Worm (Caenorhabditis elegans) whole organism, L2 larva: ENCODE measurements around the gene ins-11.

Source experiments
- F13H6.1 ChIP-seq: sonication (generic microtip); optimal IDR thresholded peaks from 2 replicates; lab custom pipeline; 2016; ENCODE audit warnings: missing genetic modification characterization, missing compliant biosample characterization
- crh-2 ChIP-seq: sonication (generic microtip); optimal IDR thresholded peaks from 2 replicates; lab custom pipeline; 2017; ENCODE audit warnings: missing biosample characterization, missing genetic modification characterization
- lsy-2 ChIP-seq, 2 experiments: fragments of 150-350 bp in 1 of 2; sonication (generic microtip) in 1 of 2; optimal IDR thresholded peaks; 2 replicates each; lab custom pipeline; 2014 to 2017; ENCODE audit warnings: missing biosample characterization in 2 of 2, missing genetic modification characterization in 2 of 2

ce11 chrII:5537078-5537477 lies 19.5 kb upstream of the ins-11 start:
- TF ChIP-seq F13H6.1 (tag; lab: Kevin White, UChicago) = no peak
- TF ChIP-seq crh-2 = no peak
- no peak for TF ChIP-seq lsy-2 (tag; optimal IDR thresholded peaks at IDR 0.05; lab: Kevin White, UChicago)
